Worm (Caenorhabditis elegans): Measurements from ENCODE around the gene fbxa-111.

The fbxa-111 gene

ce11 chrV:16965655-16966054 lies 16.1 kb upstream of the fbxa-111 start, which contains the start of gene efl-1 (continued):
- TF ChIP-seq ahr-1 (tag; optimal IDR thresholded peaks at IDR 0.05) (no peak), mec-3 (tag; optimal IDR thresholded peaks at IDR 0.05; ENCODE audit: borderline replicate concordance) (no peak), fkh-10 (GFP tag; optimal IDR thresholded peaks at IDR 0.05) (no peak), ceh-24 (tag; optimal IDR thresholded peaks at IDR 0.05) (no peak), tbx-7 (tag; optimal IDR thresholded peaks at IDR 0.05) (no peak), gmeb-2 (tag; optimal IDR thresholded peaks at IDR 0.05) (no peak), hlh-8 (tag; optimal IDR thresholded peaks at IDR 0.05) (no peak), C08G9.2 (tag; optimal IDR thresholded peaks at IDR 0.05) (no peak), madf-2 (tag; optimal IDR thresholded peaks at IDR 0.05) (no peak), unc-3 (GFP tag; conservative IDR thresholded peaks at IDR 0.05) (no peak), unc-3 (tag; optimal IDR thresholded peaks at IDR 0.05) (no peak), hlh-6 (tag; optimal IDR thresholded peaks at IDR 0.05) (no peak), elt-2 (tag; optimal IDR thresholded peaks at IDR 0.05) (peak; percentile 61), hlh-13 (GFP tag; optimal IDR thresholded peaks at IDR 0.05) (no peak), C38D4.7 (GFP tag; optimal IDR thresholded peaks at IDR 0.05) (no peak)

ce11 chrV:16958975-16959374 lies 9.5 kb upstream of the fbxa-111 start:
- TF ChIP-seq hlh-30 (tag; optimal IDR thresholded peaks at IDR 0.05; ENCODE audit: insufficient read depth), result no peak
- TF ChIP-seq nfya-1 (tag; optimal IDR thresholded peaks at IDR 0.05), result peak; percentile 84
- TF ChIP-seq ceh-9 (tag; optimal IDR thresholded peaks at IDR 0.05), result no peak
- TF ChIP-seq ceh-14 (tag; optimal IDR thresholded peaks at IDR 0.05), result no peak
- no peak for TF ChIP-seq pha-4 (tag; optimal IDR thresholded peaks at IDR 0.05)
- no peak for TF ChIP-seq tbx-2 (tag; optimal IDR thresholded peaks at IDR 0.05)
- TF ChIP-seq ceh-34 (tag; optimal IDR thresholded peaks at IDR 0.05), result no peak
- TF ChIP-seq K09A11.1 (tag; optimal IDR thresholded peaks at IDR 0.05; ENCODE audit: insufficient read depth), result no peak

- TF ChIP-seq pag-3 (tag; optimal IDR thresholded peaks at IDR 0.05; ENCODE audit: borderline replicate concordance) (no peak), lin-11 (tag; optimal IDR thresholded peaks at IDR 0.05) (no peak), T23F11.4 (GFP tag; optimal IDR thresholded peaks at IDR 0.05) (no peak), ceh-18 (tag; optimal IDR thresholded peaks at IDR 0.05) (no peak), ceh-22 (tag; optimal IDR thresholded peaks at IDR 0.05) (no peak), C38D4.7 (GFP tag; optimal IDR thresholded peaks at IDR 0.05) (no peak), fkh-10 (GFP tag; optimal IDR thresholded peaks at IDR 0.05) (no peak), ets-4 (tag; optimal IDR thresholded peaks at IDR 0.05) (no peak), ceh-6 (GFP tag; optimal IDR thresholded peaks at IDR 0.05) (no peak), K09A11.1 (tag; optimal IDR thresholded peaks at IDR 0.05; ENCODE audit: insufficient read depth) (no peak), ceh-19 (GFP tag; optimal IDR thresholded peaks at IDR 0.05) (no peak), ceh-34 (tag; optimal IDR thresholded peaks at IDR 0.05) (no peak), pax-1 (tag; optimal IDR thresholded peaks at IDR 0.05) (no peak), nhr-232 (tag; optimal IDR thresholded peaks at IDR 0.05) (no peak), pha-2 (tag; optimal IDR thresholded peaks at IDR 0.05) (no peak), fkh-6 (tag; optimal IDR thresholded peaks at IDR 0.05) (no peak), mec-3 (tag; optimal IDR thresholded peaks at IDR 0.05; ENCODE audit: borderline replicate concordance) (no peak)
Measured at ce11 chrV:16956229-16956628, 6.7 kb upstream of the fbxa-111 start, which contains the start of gene clec-239. Gene clec-239, plus strand, starts transcription at chrV:16956529.

ce11 chrV:16954766-16955165 lies 5.3 kb upstream of the fbxa-111 start, which contains the start of gene srh-206:
Gene srh-206, minus strand, starts transcription at chrV:16954866.
- TF ChIP-seq pag-3 (tag; optimal IDR thresholded peaks at IDR 0.05; ENCODE audit: borderline replicate concordance), result no peak
- TF ChIP-seq ceh-19 (GFP tag; optimal IDR thresholded peaks at IDR 0.05), result no peak
- TF ChIP-seq pat-9 (tag; optimal IDR thresholded peaks at IDR 0.05), result no peak
- TF ChIP-seq K02D7.2 (tag; optimal IDR thresholded peaks at IDR 0.05), result no peak
- TF ChIP-seq ets-4 (tag; optimal IDR thresholded peaks at IDR 0.05), result no peak
- TF ChIP-seq pha-2 (tag; optimal IDR thresholded peaks at IDR 0.05), result no peak
- no peak for TF ChIP-seq ceh-31 (tag; optimal IDR thresholded peaks at IDR 0.05)
- TF ChIP-seq ceh-34 (tag; optimal IDR thresholded peaks at IDR 0.05), result no peak
- no peak for TF ChIP-seq ceh-6 (GFP tag; optimal IDR thresholded peaks at IDR 0.05)
- no peak for TF ChIP-seq fkh-10 (GFP tag; optimal IDR thresholded peaks at IDR 0.05)
- no peak for TF ChIP-seq elt-2 (tag; optimal IDR thresholded peaks at IDR 0.05)
- TF ChIP-seq ceh-2 (tag; optimal IDR thresholded peaks at IDR 0.05), result no peak
- no peak for TF ChIP-seq tbx-2 (tag; optimal IDR thresholded peaks at IDR 0.05)
- TF ChIP-seq C08G9.2 (tag; optimal IDR thresholded peaks at IDR 0.05), result no peak
- no peak for TF ChIP-seq gmeb-2 (tag; optimal IDR thresholded peaks at IDR 0.05)
- TF ChIP-seq ztf-16 (tag; optimal IDR thresholded peaks at IDR 0.05), result no peak
- no peak for TF ChIP-seq ama-1 (optimal IDR thresholded peaks at IDR 0.05)
